Worm (Caenorhabditis elegans): ENCODE measurements around the gene R166.2.

R166.2 gene

ce11 chrII:10550872-10551647 is 13.6 kb upstream of the R166.2 start:
- no peak for TF ChIP-seq ztf-11 (tag; optimal IDR thresholded peaks at IDR 0.05)
- no peak for TF ChIP-seq lsy-2 (tag; optimal IDR thresholded peaks at IDR 0.05)
- no peak for TF ChIP-seq sptf-1 (tag; optimal IDR thresholded peaks at IDR 0.05)
- TF ChIP-seq tbx-8 (GFP tag; optimal IDR thresholded peaks at IDR 0.05), result no peak
- TF ChIP-seq M03D4.4 (tag; optimal IDR thresholded peaks at IDR 0.05), result no peak
- no peak for TF ChIP-seq ham-2 (GFP tag; optimal IDR thresholded peaks at IDR 0.05)
- no peak for TF ChIP-seq flh-1 (GFP tag; optimal IDR thresholded peaks at IDR 0.05)
- no peak for TF ChIP-seq lin-32 (GFP tag; optimal IDR thresholded peaks at IDR 0.05)
- no peak for TF ChIP-seq unc-62 (GFP tag; optimal IDR thresholded peaks at IDR 0.05)
- TF ChIP-seq nhr-2 (tag; optimal IDR thresholded peaks at IDR 0.05), result no peak
- no peak for TF ChIP-seq mab-5 (tag; optimal IDR thresholded peaks at IDR 0.05)
- TF ChIP-seq hlh-1 (tag; optimal IDR thresholded peaks at IDR 0.05), result no peak
- no peak for TF ChIP-seq ces-1 (GFP tag; optimal IDR thresholded peaks at IDR 0.05)
- no peak for TF ChIP-seq zip-8 (tag; optimal IDR thresholded peaks at IDR 0.05)
- TF ChIP-seq elt-3 (tag; optimal IDR thresholded peaks at IDR 0.05), result no peak
- TF ChIP-seq nhr-28 (tag; optimal IDR thresholded peaks at IDR 0.05), result no peak
- TF ChIP-seq nhr-237 (tag; optimal IDR thresholded peaks at IDR 0.05), result no peak

DNA sequence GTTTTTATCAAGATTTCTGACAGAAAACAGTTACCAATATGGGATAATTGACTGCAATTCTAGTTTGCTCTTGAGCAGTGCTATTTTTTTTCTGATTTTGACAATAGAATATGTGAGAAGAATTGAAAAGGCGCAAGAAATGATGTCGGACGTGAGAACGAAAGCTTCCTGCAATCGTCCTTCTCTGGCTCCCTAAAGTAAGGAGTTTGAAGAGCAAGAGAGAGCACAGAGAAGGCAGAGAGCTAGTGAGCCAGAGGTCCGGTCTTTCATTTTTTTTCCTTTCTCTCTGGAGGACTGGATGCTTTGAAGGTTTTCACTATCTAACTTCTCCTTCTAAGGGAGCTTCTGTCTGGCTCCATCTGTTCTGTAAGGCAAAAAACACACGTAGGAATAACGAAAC is 12.7 kb upstream of the R166.2 start:
- no peak for TF ChIP-seq nhr-12 (tag; optimal IDR thresholded peaks at IDR 0.05)
- TF ChIP-seq ces-1 (GFP tag; optimal IDR thresholded peaks at IDR 0.05), result peak; percentile 13

DNA sequence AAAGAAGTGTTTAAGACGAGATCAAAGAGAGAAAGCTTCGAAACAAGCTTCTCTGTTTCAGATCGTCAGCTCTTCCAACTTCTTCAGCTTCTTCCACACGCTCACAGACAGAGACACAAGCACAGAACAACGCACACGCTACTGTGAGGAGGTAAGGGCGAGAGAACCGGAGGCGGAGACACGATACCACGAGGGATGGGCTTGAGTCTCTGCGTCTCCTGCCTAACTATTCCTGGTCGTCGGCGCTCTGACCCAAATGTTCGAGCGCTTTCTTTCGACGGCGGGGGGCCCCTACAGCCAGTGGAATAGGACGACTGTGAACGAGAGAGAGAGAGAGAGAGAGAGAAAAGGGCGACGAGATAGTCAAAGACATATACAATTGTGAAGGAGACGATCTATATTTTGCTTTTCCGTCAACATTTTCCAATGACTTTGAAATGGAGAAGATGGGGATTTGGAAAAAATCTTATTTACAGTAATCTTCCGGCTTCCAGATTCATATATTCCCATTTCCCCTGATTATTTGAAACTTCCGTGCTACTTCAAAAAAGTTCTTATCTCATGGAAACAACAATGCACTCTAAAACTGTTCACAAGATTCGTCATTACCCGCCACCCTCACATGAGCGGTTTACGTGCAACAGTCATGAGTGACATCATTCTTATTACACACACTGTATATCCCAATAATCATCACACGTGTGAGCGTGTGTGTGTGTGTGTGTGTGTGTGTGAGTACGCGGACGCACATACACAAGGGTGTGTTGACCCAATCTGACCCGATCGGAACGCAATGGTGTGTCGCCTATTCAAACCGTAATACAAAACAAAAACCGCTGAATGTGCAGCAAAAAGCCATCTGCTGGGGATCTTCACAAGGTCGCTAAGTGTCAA is 11.6 kb upstream of the R166.2 start:
- TF ChIP-seq lin-13 (tag; optimal IDR thresholded peaks at IDR 0.05) (peak; percentile 67), sem-2 (GFP tag; optimal IDR thresholded peaks at IDR 0.05) (no peak), elt-1 (tag; optimal IDR thresholded peaks at IDR 0.05; ENCODE audit: borderline replicate concordance, insufficient read depth) (no peak), nhr-237 (tag; optimal IDR thresholded peaks at IDR 0.05) (peak; percentile 55), ham-2 (GFP tag; optimal IDR thresholded peaks at IDR 0.05) (peak; percentile 74), bed-3 (GFP tag; optimal IDR thresholded peaks at IDR 0.05) (no peak), unc-39 (tag; optimal IDR thresholded peaks at IDR 0.05) (no peak), snpc-4 (tag; optimal IDR thresholded peaks at IDR 0.05) (no peak), nhr-2 (tag; optimal IDR thresholded peaks at IDR 0.05) (peak; percentile 99), blmp-1 (tag; optimal IDR thresholded peaks at IDR 0.05) (no peak), hlh-1 (tag; optimal IDR thresholded peaks at IDR 0.05) (no peak), nhr-76 (tag; optimal IDR thresholded peaks at IDR 0.05) (no peak), ztf-11 (tag; optimal IDR thresholded peaks at IDR 0.05) (peak; percentile 68), drap-1 (GFP tag; optimal IDR thresholded peaks at IDR 0.05) (peak; percentile 11), pha-4 (tag; optimal IDR thresholded peaks at IDR 0.05) (peak; percentile 85), elt-3 (tag; optimal IDR thresholded peaks at IDR 0.05) (no peak), lsy-2 (tag; optimal IDR thresholded peaks at IDR 0.05) (peak; percentile 30), tbx-8 (GFP tag; optimal IDR thresholded peaks at IDR 0.05) (no peak), ceh-43 (GFP tag; optimal IDR thresholded peaks at IDR 0.05) (no peak), nhr-12 (tag; optimal IDR thresholded peaks at IDR 0.05) (peak; percentile 42), mls-2 (tag; optimal IDR thresholded peaks at IDR 0.05) (peak; percentile 28), mab-5 (tag; optimal IDR thresholded peaks at IDR 0.05) (no peak), mep-1 (tag; optimal IDR thresholded peaks at IDR 0.05) (peak; percentile 57), unc-120 (tag; optimal IDR thresholded peaks at IDR 0.05; ENCODE audit: poor library complexity, severe bottlenecking) (peak; percentile 71), zip-8 (tag; optimal IDR thresholded peaks at IDR 0.05) (no peak), M03D4.4 (tag; optimal IDR thresholded peaks at IDR 0.05) (no peak), unc-62 (GFP tag; optimal IDR thresholded peaks at IDR 0.05) (peak; percentile 65), flh-1 (GFP tag; optimal IDR thresholded peaks at IDR 0.05) (peak; percentile 22), lin-32 (GFP tag; optimal IDR thresholded peaks at IDR 0.05) (peak; percentile 32), ces-1 (GFP tag; optimal IDR thresholded peaks at IDR 0.05) (peak; percentile 70), cnd-1 (tag; optimal IDR thresholded peaks at IDR 0.05) (peak; percentile 63), sptf-1 (tag; optimal IDR thresholded peaks at IDR 0.05) (peak; percentile 68), ceh-83 (GFP tag; optimal IDR thresholded peaks at IDR 0.05) (no peak), nhr-28 (tag; optimal IDR thresholded peaks at IDR 0.05) (no peak), ceh-39 (tag; optimal IDR thresholded peaks at IDR 0.05) (peak; percentile 10)
